Fruit fly (Drosophila melanogaster): Measurements from ENCODE around the gene CG6576.

The CG6576 gene

dm6 chr3L:8755689-8756088 is at the start of gene CG6576:
CG6576 (plus strand) TSS chr3L:8755989.
- no peak for TF ChIP-seq noc (tag; optimal IDR thresholded peaks at IDR 0.05)

- no peak for TF ChIP-seq noc (tag; optimal IDR thresholded peaks at IDR 0.05)
Observed at dm6 chr3L:8707075-8707474, 48.7 kb upstream of the CG6576 start.

- TF ChIP-seq noc (tag; optimal IDR thresholded peaks at IDR 0.05) = no peak
Observed at dm6 chr3L:8707821-8708220, 48.0 kb upstream of the CG6576 start.

dm6 chr3L:8708856-8709255 is 46.9 kb upstream of the CG6576 start:
- TF ChIP-seq noc (tag; optimal IDR thresholded peaks at IDR 0.05) = peak; percentile 86

dm6 chr3L:8712913-8713312 is 42.9 kb upstream of the CG6576 start:
- no peak for TF ChIP-seq noc (tag; optimal IDR thresholded peaks at IDR 0.05)

dm6 chr3L:8716013-8716412 is 39.8 kb upstream of the CG6576 start:
- TF ChIP-seq noc (tag; optimal IDR thresholded peaks at IDR 0.05) = no peak

dm6 chr3L:8718602-8719001 is 37.2 kb upstream of the CG6576 start:
- no peak for TF ChIP-seq noc (tag; optimal IDR thresholded peaks at IDR 0.05)

- TF ChIP-seq noc (tag; optimal IDR thresholded peaks at IDR 0.05) = peak; percentile 43
Observed at dm6 chr3L:8719990-8720559, 35.7 kb upstream of the CG6576 start, which contains the start of gene SrpRbeta. SrpRbeta (minus strand) TSS chr3L:8720225.

dm6 chr3L:8721145-8721544 is 34.6 kb upstream of the CG6576 start, which contains the start of the genes CG32022 and CG6511:
CG32022 (minus strand) TSS chr3L:8721272.
CG6511 (plus strand) TSS chr3L:8721324.
- TF ChIP-seq noc (tag; optimal IDR thresholded peaks at IDR 0.05) = peak; percentile 98

dm6 chr3L:8725252-8725651 is 30.5 kb upstream of the CG6576 start:
- no peak for TF ChIP-seq noc (tag; optimal IDR thresholded peaks at IDR 0.05)

- TF ChIP-seq noc (tag; optimal IDR thresholded peaks at IDR 0.05) = no peak
Observed at dm6 chr3L:8725674-8726073, 30.1 kb upstream of the CG6576 start, which contains the start of gene CG43965. CG43965 (minus strand) TSS chr3L:8725774.

dm6 chr3L:8726317-8726841 is 29.4 kb upstream of the CG6576 start, which contains the start of gene Cp18:
Cp18 (plus strand) TSS chr3L:8726791.
- no peak for TF ChIP-seq noc (tag; optimal IDR thresholded peaks at IDR 0.05)

dm6 chr3L:8728181-8728580 is 27.6 kb upstream of the CG6576 start, which contains the start of gene Cp15:
Cp15 (plus strand) TSS chr3L:8728481.
- no peak for TF ChIP-seq noc (tag; optimal IDR thresholded peaks at IDR 0.05)

dm6 chr3L:8729565-8729964 is 26.2 kb upstream of the CG6576 start, which contains the start of gene Cp19:
Cp19 (plus strand) TSS chr3L:8729865.
- TF ChIP-seq noc (tag; optimal IDR thresholded peaks at IDR 0.05) = no peak

- no peak for TF ChIP-seq noc (tag; optimal IDR thresholded peaks at IDR 0.05)
Observed at dm6 chr3L:8731494-8731994, 24.2 kb upstream of the CG6576 start, which contains the start of gene Cp16. Cp16 (plus strand) TSS chr3L:8731944.

- TF ChIP-seq noc (tag; optimal IDR thresholded peaks at IDR 0.05) = no peak
Observed at dm6 chr3L:8741051-8741468, 14.7 kb upstream of the CG6576 start.

dm6 chr3L:8745210-8745609 is 10.6 kb upstream of the CG6576 start, which contains the start of gene Prm:
Prm (minus strand) TSS chr3L:8745310.
- no peak for TF ChIP-seq noc (tag; optimal IDR thresholded peaks at IDR 0.05)
